Fruit fly (Drosophila melanogaster): ENCODE data around the gene Kul.

DNA sequence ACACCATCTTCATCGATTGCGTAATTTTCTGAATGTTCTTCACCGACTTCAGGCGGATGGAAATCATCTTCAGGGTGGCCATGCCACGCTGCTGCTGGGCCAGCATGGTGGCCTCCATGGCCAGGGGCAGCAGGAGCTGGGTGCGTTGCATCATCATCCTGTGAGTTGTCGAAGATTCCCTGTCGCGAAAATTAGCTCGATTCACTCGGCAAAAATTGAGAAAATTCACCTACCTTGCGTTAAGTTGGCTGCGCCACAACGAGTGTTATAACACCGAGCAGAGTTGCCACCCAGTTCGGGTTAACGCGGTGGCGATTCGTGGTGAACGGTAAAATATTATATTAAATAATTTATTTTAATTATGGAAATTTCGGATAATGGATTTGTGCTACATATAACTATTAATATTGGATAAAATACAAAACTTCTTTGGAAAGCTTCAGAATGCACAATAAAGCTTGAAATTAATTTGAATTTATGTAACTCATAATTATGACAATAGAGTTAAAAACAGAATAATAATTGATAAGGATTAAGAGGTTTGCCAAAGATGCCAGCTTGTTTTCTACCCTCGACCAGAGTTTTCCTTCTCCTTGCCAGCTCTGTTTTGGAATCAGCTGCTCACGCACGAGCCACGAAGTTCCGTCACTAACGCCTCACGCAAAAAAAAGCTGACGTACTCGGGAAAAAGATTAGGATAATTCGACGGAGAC, 23.1 kb downstream of the Kul start, which contains the start of the genes ATPsyngamma and yata:
- TF ChIP-seq Meics (GFP tag; optimal IDR thresholded peaks at IDR 0.05) (peak; percentile 65), caup (GFP tag; optimal IDR thresholded peaks at IDR 0.05; ENCODE audit: severe bottlenecking) (peak; percentile 20), CG34376 (GFP tag; optimal IDR thresholded peaks at IDR 0.05) (no peak), CHES-1-like (GFP tag; optimal IDR thresholded peaks at IDR 0.05) (no peak), Doc3 (GFP tag; IDR thresholded peaks at IDR 0.05; ENCODE audit: partially characterized antibody) (0 out of 3 replicates have a peak, but pooled peaks have one; percentile 59), CG1647 (GFP tag; optimal IDR thresholded peaks at IDR 0.05) (no peak), dm (GFP tag; optimal IDR thresholded peaks at IDR 0.05) (no peak), CG7357 (GFP tag; IDR thresholded peaks at IDR 0.05) (no peak)

Data from whole organism, embryonic.